Worm (Caenorhabditis elegans): ENCODE data around the gene nhr-66.

The nhr-66 gene

DNA sequence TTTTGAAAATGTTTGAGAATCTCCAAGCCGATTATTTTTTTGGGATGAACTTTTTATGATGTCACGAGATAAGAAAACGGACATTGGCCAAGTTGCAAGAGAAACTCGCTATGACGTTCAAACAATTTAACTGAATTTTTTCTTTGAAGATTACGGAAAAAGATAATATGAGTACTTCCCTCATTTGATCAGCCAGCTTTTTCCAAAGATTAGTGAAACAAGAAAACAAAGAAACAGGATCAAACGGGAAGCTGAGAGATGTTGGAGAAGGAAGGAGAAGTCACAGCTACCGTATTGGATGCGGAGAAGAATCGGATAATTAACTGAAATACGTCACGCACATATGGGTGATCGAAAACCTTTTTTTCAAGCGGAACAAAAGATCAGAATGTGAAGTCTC lies 17.8 kb upstream of the nhr-66 start:
- TF ChIP-seq elt-1 (tag; optimal IDR thresholded peaks at IDR 0.05) (peak; percentile 82), nhr-23 (tag; optimal IDR thresholded peaks at IDR 0.05) (peak; percentile 62), daf-12 (tag; optimal IDR thresholded peaks at IDR 0.05) (no peak), ama-1 (optimal IDR thresholded peaks at IDR 0.05) (no peak), nhr-43 (tag; optimal IDR thresholded peaks at IDR 0.05; ENCODE audit: poor library complexity, severe bottlenecking) (peak; percentile 0)

- TF ChIP-seq nhr-23 (tag; optimal IDR thresholded peaks at IDR 0.05): peak; percentile 58
- no peak for TF ChIP-seq egl-27 (tag; optimal IDR thresholded peaks at IDR 0.05)
- peak; percentile 64 for TF ChIP-seq pha-4 (tag; optimal IDR thresholded peaks at IDR 0.05)
- TF ChIP-seq ama-1 (optimal IDR thresholded peaks at IDR 0.05): no peak
- TF ChIP-seq hmg-11 (tag; optimal IDR thresholded peaks at IDR 0.05): peak; percentile 89
- peak; percentile 66 for TF ChIP-seq elt-2 (tag; optimal IDR thresholded peaks at IDR 0.05)
- TF ChIP-seq mml-1 (tag; optimal IDR thresholded peaks at IDR 0.05): no peak
- no peak for TF ChIP-seq ztf-11 (tag; optimal IDR thresholded peaks at IDR 0.05)
- peak; percentile 22 for TF ChIP-seq tbx-2 (tag; optimal IDR thresholded peaks at IDR 0.05)
- TF ChIP-seq eor-1 (tag; optimal IDR thresholded peaks at IDR 0.05): no peak
- TF ChIP-seq skn-1 (tag; optimal IDR thresholded peaks at IDR 0.05): peak; percentile 35
- TF ChIP-seq ceh-82 (tag; optimal IDR thresholded peaks at IDR 0.05): no peak
- no peak for TF ChIP-seq unc-39 (tag; optimal IDR thresholded peaks at IDR 0.05)
- TF ChIP-seq elt-3 (tag; optimal IDR thresholded peaks at IDR 0.05): peak in 1 of 3 experiments; percentile 72
- no peak for TF ChIP-seq mdl-1 (tag; optimal IDR thresholded peaks at IDR 0.05)
- TF ChIP-seq lin-39 (tag; optimal IDR thresholded peaks at IDR 0.05): peak; percentile 70
- peak; percentile 16 for TF ChIP-seq egl-5 (tag; optimal IDR thresholded peaks at IDR 0.05)
- peak; percentile 48 for TF ChIP-seq lsy-12 (tag; optimal IDR thresholded peaks at IDR 0.05)
- TF ChIP-seq unc-62 (GFP tag; optimal IDR thresholded peaks at IDR 0.05): no peak
- TF ChIP-seq jun-1 (tag; optimal IDR thresholded peaks at IDR 0.05): peak; percentile 31
- no peak for TF ChIP-seq aly-2 (tag; optimal IDR thresholded peaks at IDR 0.05)
- TF ChIP-seq nhr-67 (tag; optimal IDR thresholded peaks at IDR 0.05): no peak
- peak; percentile 57 for TF ChIP-seq nhr-43 (tag; optimal IDR thresholded peaks at IDR 0.05; ENCODE audit: poor library complexity, severe bottlenecking)
- no peak for TF ChIP-seq zag-1 (tag; optimal IDR thresholded peaks at IDR 0.05)
- TF ChIP-seq nhr-25 (tag; optimal IDR thresholded peaks at IDR 0.05): peak; percentile 51
- peak; percentile 13 for TF ChIP-seq pqm-1 (tag; optimal IDR thresholded peaks at IDR 0.05)
- peak; percentile 71 for TF ChIP-seq nfya-1 (tag; optimal IDR thresholded peaks at IDR 0.05; ENCODE audit: insufficient read depth)
Observed at ce11 chrIV:8252856-8253255, 16.5 kb upstream of the nhr-66 start.

DNA sequence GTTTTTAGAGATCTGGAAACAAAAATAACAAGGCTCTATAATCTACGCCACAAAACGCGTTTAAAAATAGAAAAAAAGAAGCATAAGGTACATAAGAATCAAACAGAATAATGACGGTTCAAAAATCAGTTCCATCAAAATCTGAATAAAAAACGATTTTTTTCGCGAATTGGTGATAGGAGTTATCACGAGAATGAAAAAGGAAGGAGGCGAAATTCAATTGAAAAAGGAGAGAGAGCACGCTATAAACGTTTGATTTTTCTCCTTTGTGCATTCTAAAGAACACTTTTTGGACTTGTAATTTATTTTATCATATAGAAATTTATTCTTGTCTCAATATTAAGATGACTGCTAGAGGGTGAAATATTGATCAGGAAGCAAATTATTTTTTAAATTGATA lies 14.9 kb upstream of the nhr-66 start:
- TF ChIP-seq fkh-10 (GFP tag; optimal IDR thresholded peaks at IDR 0.05): no peak
- peak; percentile 82 for TF ChIP-seq elt-2 (tag; optimal IDR thresholded peaks at IDR 0.05)
- no peak for TF ChIP-seq nhr-67 (tag; optimal IDR thresholded peaks at IDR 0.05)
- no peak for TF ChIP-seq ama-1 (optimal IDR thresholded peaks at IDR 0.05)
- peak; percentile 8 for TF ChIP-seq jun-1 (tag; optimal IDR thresholded peaks at IDR 0.05)
- no peak for TF ChIP-seq elt-1 (tag; optimal IDR thresholded peaks at IDR 0.05)
- TF ChIP-seq ceh-82 (tag; optimal IDR thresholded peaks at IDR 0.05): no peak
- no peak for TF ChIP-seq zag-1 (tag; optimal IDR thresholded peaks at IDR 0.05)
- no peak for TF ChIP-seq tbx-2 (tag; optimal IDR thresholded peaks at IDR 0.05)
- TF ChIP-seq nhr-12 (tag; optimal IDR thresholded peaks at IDR 0.05): no peak
- no peak for TF ChIP-seq nhr-25 (tag; optimal IDR thresholded peaks at IDR 0.05)
- peak; percentile 71 for TF ChIP-seq pqm-1 (tag; optimal IDR thresholded peaks at IDR 0.05)
- TF ChIP-seq nhr-28 (tag; optimal IDR thresholded peaks at IDR 0.05): no peak
- no peak for TF ChIP-seq lin-39 (tag; optimal IDR thresholded peaks at IDR 0.05)
- no peak for TF ChIP-seq nhr-43 (tag; optimal IDR thresholded peaks at IDR 0.05; ENCODE audit: poor library complexity, severe bottlenecking)
- no peak for TF ChIP-seq unc-62 (GFP tag; optimal IDR thresholded peaks at IDR 0.05)
- no peak for TF ChIP-seq egl-5 (tag; optimal IDR thresholded peaks at IDR 0.05)
- no peak for TF ChIP-seq elt-3 (tag; optimal IDR thresholded peaks at IDR 0.05)
- TF ChIP-seq mml-1 (tag; optimal IDR thresholded peaks at IDR 0.05): no peak
- TF ChIP-seq nfya-1 (tag; optimal IDR thresholded peaks at IDR 0.05; ENCODE audit: insufficient read depth): no peak
- TF ChIP-seq nhr-237 (tag; optimal IDR thresholded peaks at IDR 0.05): no peak

ce11 chrIV:8247341-8247740 lies 10.9 kb upstream of the nhr-66 start:
- TF ChIP-seq elt-1 (tag; optimal IDR thresholded peaks at IDR 0.05): peak; percentile 94
- TF ChIP-seq egl-27 (tag; optimal IDR thresholded peaks at IDR 0.05): no peak
- TF ChIP-seq nhr-23 (tag; optimal IDR thresholded peaks at IDR 0.05): peak; percentile 34
- no peak for TF ChIP-seq unc-62 (GFP tag; optimal IDR thresholded peaks at IDR 0.05)
- TF ChIP-seq egl-5 (tag; optimal IDR thresholded peaks at IDR 0.05): no peak

ce11 chrIV:8244112-8244511 lies 7.7 kb upstream of the nhr-66 start, which contains the start of gene T09A12.1:
T09A12.1 (plus strand) TSS chrIV:8244412.
- TF ChIP-seq fkh-2 (tag; optimal IDR thresholded peaks at IDR 0.05) (no peak), sea-2 (GFP tag; optimal IDR thresholded peaks at IDR 0.05) (no peak), nhr-43 (tag; optimal IDR thresholded peaks at IDR 0.05; ENCODE audit: poor library complexity, severe bottlenecking) (no peak), nhr-11 (tag; optimal IDR thresholded peaks at IDR 0.05) (no peak), fkh-10 (GFP tag; optimal IDR thresholded peaks at IDR 0.05) (no peak), nhr-77 (tag; optimal IDR thresholded peaks at IDR 0.05) (no peak), egl-27 (tag; optimal IDR thresholded peaks at IDR 0.05) (no peak), nhr-12 (tag; optimal IDR thresholded peaks at IDR 0.05) (no peak)
